Fruit fly (Drosophila melanogaster): ENCODE results near the gene PolE1.

The PolE1 gene

DNA sequence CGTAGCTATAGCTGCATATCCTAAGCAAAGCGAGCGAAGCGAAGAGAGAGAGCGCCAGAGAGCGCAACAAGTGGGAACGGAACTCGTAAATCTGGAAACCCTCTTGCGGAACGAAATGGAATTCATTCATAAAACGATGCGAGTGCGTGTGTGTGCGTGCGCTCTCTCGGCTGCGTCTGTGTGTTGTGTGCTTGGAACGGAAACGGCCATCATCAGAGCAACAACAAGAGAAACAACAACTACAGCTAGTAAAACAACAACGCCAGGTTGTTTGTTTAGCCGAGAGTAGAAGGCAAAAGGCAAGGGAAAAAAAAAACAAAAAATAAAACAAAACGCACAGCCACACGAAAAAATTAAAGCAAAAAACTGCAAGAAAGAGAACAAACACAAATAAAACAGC is 33.6 kb upstream of the PolE1 start (continued):
- TF ChIP-seq Rx (GFP tag; IDR thresholded peaks at IDR 0.05) (no peak), NfI (GFP tag; optimal IDR thresholded peaks at IDR 0.05) (peak; percentile 64), pnt (GFP tag; optimal IDR thresholded peaks at IDR 0.05) (no peak), CG13296 (GFP tag; optimal IDR thresholded peaks at IDR 0.05) (peak; percentile 75), nom (GFP tag; optimal IDR thresholded peaks at IDR 0.05) (peak; percentile 77), Fer3 (tag; optimal IDR thresholded peaks at IDR 0.05) (peak; percentile 48), grau (tag; optimal IDR thresholded peaks at IDR 0.05) (peak; percentile 19), CG3838 (GFP tag; optimal IDR thresholded peaks at IDR 0.05) (no peak), peb (GFP tag; IDR thresholded peaks at IDR 0.05) (no peak), CG4707 (GFP tag; optimal IDR thresholded peaks at IDR 0.05) (peak; percentile 58), CG17829 (tag; optimal IDR thresholded peaks at IDR 0.05) (peak; percentile 22), CG4820 (GFP tag; optimal IDR thresholded peaks at IDR 0.05) (no peak), gsb-n (tag; optimal IDR thresholded peaks at IDR 0.05) (peak; percentile 25), org-1 (GFP tag; optimal IDR thresholded peaks at IDR 0.05) (peak; percentile 31), CG4730 (GFP tag; IDR thresholded peaks at IDR 0.05) (no peak), CG18599 (GFP tag; optimal IDR thresholded peaks at IDR 0.05) (peak; percentile 42), caup (GFP tag; optimal IDR thresholded peaks at IDR 0.05; ENCODE audit: severe bottlenecking) (peak; percentile 73), eyg (GFP tag; optimal IDR thresholded peaks at IDR 0.05) (peak; percentile 23), wdn (GFP tag; IDR thresholded peaks at IDR 0.05) (peak; percentile 45; the same call in 1 of the 2 replicates), CG17328 (GFP tag; IDR thresholded peaks at IDR 0.05) (0 out of 2 replicates have a peak, but pooled peaks have one; percentile 32), CG12104 (GFP tag; optimal IDR thresholded peaks at IDR 0.05) (peak; percentile 25), bbx (GFP tag; IDR thresholded peaks at IDR 0.05; ENCODE audit: partially characterized antibody) (no peak), CG4282 (GFP tag; optimal IDR thresholded peaks at IDR 0.05) (no peak), CG6765 (GFP tag; optimal IDR thresholded peaks at IDR 0.05) (peak; percentile 54), Hmr (GFP tag; optimal IDR thresholded peaks at IDR 0.05) (peak; percentile 31), CG17385 (GFP tag; optimal IDR thresholded peaks at IDR 0.05) (peak; percentile 42), Side (GFP tag; optimal IDR thresholded peaks at IDR 0.05) (peak; percentile 49), CG17359 (tag; optimal IDR thresholded peaks at IDR 0.05) (peak; percentile 42), otp (GFP tag; IDR thresholded peaks at IDR 0.05) (0 out of 3 replicates have a peak, but pooled peaks have one; percentile 46), CG10321 (GFP tag; IDR thresholded peaks at IDR 0.05) (0 out of 2 replicates have a peak, but pooled peaks have one; percentile 38), E2f2 (GFP tag; IDR thresholded peaks at IDR 0.05) (0 out of 2 replicates have a peak, but pooled peaks have one; percentile 16), CG17186 (GFP tag; optimal IDR thresholded peaks at IDR 0.05) (no peak), CG11398 (GFP tag; optimal IDR thresholded peaks at IDR 0.05) (peak; percentile 10), tio (GFP tag; optimal IDR thresholded peaks at IDR 0.05) (peak; percentile 18), CG18764 (GFP tag; optimal IDR thresholded peaks at IDR 0.05) (peak; percentile 19), Nf-YB (GFP tag; optimal IDR thresholded peaks at IDR 0.05) (peak; percentile 23), Poxn (GFP tag; IDR thresholded peaks at IDR 0.05) (no peak), chm (GFP tag; IDR thresholded peaks at IDR 0.05) (peak; percentile 74), CG6683 (GFP tag; optimal IDR thresholded peaks at IDR 0.05) (no peak), Sox100B (GFP tag; optimal IDR thresholded peaks at IDR 0.05) (peak; percentile 54), CG6854 (GFP tag; optimal IDR thresholded peaks at IDR 0.05) (no peak), CG16863 (GFP tag; optimal IDR thresholded peaks at IDR 0.05) (no peak), CG15269 (tag; optimal IDR thresholded peaks at IDR 0.05) (peak; percentile 50), CG1792 (GFP tag; optimal IDR thresholded peaks at IDR 0.05) (no peak), run (tag; optimal IDR thresholded peaks at IDR 0.05) (no peak), abd-A (tag; optimal IDR thresholded peaks at IDR 0.05) (peak; percentile 49), CG12219 (GFP tag; optimal IDR thresholded peaks at IDR 0.05) (peak; percentile 20), jigr1 (GFP tag; IDR thresholded peaks at IDR 0.05) (no peak), Mad (GFP tag; optimal IDR thresholded peaks at IDR 0.05) (no peak)
